Fruit fly (Drosophila melanogaster) whole organism, wandering third instar larva: ENCODE data around the gene CG10700.
A peak's percentile ranks its signal among the peaks of the same experiment; 100 is the strongest.

Source experiments
- Jra ChIP-seq: sonication (Bioruptor generic); optimal IDR thresholded peaks from 2 replicates; lab custom pipeline; 2016; ENCODE audit warnings: missing biosample characterization, missing genetic modification characterization
- OdsH ChIP-seq: fragments of 200-800 bp; sonication (Bioruptor generic); optimal IDR thresholded peaks from 2 replicates; lab custom pipeline; 2016; ENCODE audit warnings: missing biosample characterization, mild to moderate bottlenecking, missing genetic modification characterization
- Sp1 ChIP-seq: fragments of 200-800 bp; sonication (Bioruptor generic); optimal IDR thresholded peaks from 3 replicates; lab custom pipeline; 2019; ENCODE audit warnings: missing biosample characterization, mild to moderate bottlenecking, missing genetic modification characterization, moderate library complexity
- Vsx2 ChIP-seq: fragments of 200-300, 225-300 bp; sonication (Bioruptor generic); optimal IDR thresholded peaks from 2 replicates; lab custom pipeline; 2018; ENCODE audit warnings: missing biosample characterization, missing genetic modification characterization; ENCODE audit not compliant: partially characterized antibody
- br ChIP-seq: fragments of 200-800 bp; sonication (Bioruptor generic); optimal IDR thresholded peaks from 2 replicates; lab custom pipeline; 2016; ENCODE audit warnings: missing biosample characterization, missing genetic modification characterization
- dsf ChIP-seq: sonication (Bioruptor generic); optimal IDR thresholded peaks from 2 replicates; lab custom pipeline; 2016; ENCODE audit warnings: missing biosample characterization, missing genetic modification characterization, borderline replicate concordance
- pan ChIP-seq: fragments of >200 bp; optimal IDR thresholded peaks from 2 replicates; lab custom pipeline; 2017
- psq ChIP-seq: fragments of 200-800 bp; sonication (Bioruptor generic); optimal IDR thresholded peaks from 3 replicates; lab custom pipeline; 2017; ENCODE audit warnings: missing biosample characterization, mild to moderate bottlenecking, missing genetic modification characterization, moderate library complexity
- usp ChIP-seq: fragments of >200 bp; optimal IDR thresholded peaks from 2 replicates; lab custom pipeline; 2017; ENCODE audit warnings: missing biosample characterization, missing genetic modification characterization

dm6 chr2L:19034213-19034929, 44.5 kb downstream of the CG10700 start, which contains the start of the genes mib2 and CG31800:
- TF ChIP-seq OdsH (GFP tag; lab: Kevin White, UChicago) (no peak), pan (lab: Kevin White, UChicago) (no peak), psq (GFP tag; lab: Kevin White, UChicago) (no peak), br (no peak), Sp1 (GFP tag; lab: Kevin White, UChicago) (no peak), usp (GFP tag; lab: Kevin White, UChicago) (no peak), dsf (GFP tag; lab: Kevin White, UChicago) (no peak), Jra (GFP tag; lab: Kevin White, UChicago) (peak; percentile 10), Vsx2 (GFP tag; lab: Kevin White, UChicago) (no peak)
